Worm (Caenorhabditis elegans) whole organism, young adult: ENCODE measurements around the gene sto-6.

Source experiments
- B0261.1 ChIP-seq: sonication (generic microtip); optimal IDR thresholded peaks from 2 replicates; lab custom pipeline; 2016; ENCODE audit warnings: mild to moderate bottlenecking, missing genetic modification characterization, moderate library complexity, missing compliant biosample characterization
- C06A6.2 ChIP-seq: fragments of 200-800 bp; sonication (Bioruptor generic); conservative IDR thresholded peaks from 2 replicates; pipeline ENCODE4 v1.3.6; 2022; ENCODE audit warnings: missing genetic modification characterization, missing compliant biosample characterization
- F10E7.11 ChIP-seq: sonication (generic microtip); optimal IDR thresholded peaks from 2 replicates; lab custom pipeline; 2017; ENCODE audit warnings: mild to moderate bottlenecking, missing genetic modification characterization, moderate library complexity, missing compliant biosample characterization
- F22D6.2 ChIP-seq: sonication (generic microtip); optimal IDR thresholded peaks from 2 replicates; lab custom pipeline; 2016; ENCODE audit warnings: mild to moderate bottlenecking, missing genetic modification characterization, missing compliant biosample characterization
- F23B12.7 ChIP-seq: sonication (generic microtip); optimal IDR thresholded peaks from 2 replicates; lab custom pipeline; 2017; ENCODE audit warnings: missing genetic modification characterization, mild to moderate bottlenecking, missing compliant biosample characterization, antibody characterized with exemption, moderate library complexity; ENCODE audit not compliant: insufficient read depth
- F55B11.4 ChIP-seq: sonication (generic microtip); optimal IDR thresholded peaks from 2 replicates; lab custom pipeline; 2016; ENCODE audit warnings: missing compliant biosample characterization, missing genetic modification characterization, borderline replicate concordance; ENCODE audit not compliant: insufficient read depth
- K12H6.12 ChIP-seq: fragments of 200-800 bp; sonication (Bioruptor generic); optimal IDR thresholded peaks from 2 replicates; lab custom pipeline; 2018; ENCODE audit warnings: mild to moderate bottlenecking, missing genetic modification characterization, missing compliant biosample characterization
- T26A5.8 ChIP-seq: sonication (generic microtip); optimal IDR thresholded peaks from 2 replicates; lab custom pipeline; 2016; ENCODE audit warnings: missing genetic modification characterization, missing compliant biosample characterization
- Y53F4B.3 ChIP-seq: fragments of 200-800 bp; sonication (Bioruptor generic); IDR thresholded peaks from 2 replicates; pipeline ENCODE4 v1.3.6; 2022; ENCODE audit warnings: missing genetic modification reagents, missing genetic modification characterization, missing compliant biosample characterization
- Y95B8A.8 ChIP-seq: fragments of 200-800 bp; sonication (Bioruptor generic); IDR thresholded peaks from 2 replicates; pipeline ENCODE4 v1.3.6; 2022; ENCODE audit warnings: missing genetic modification reagents, missing genetic modification characterization, missing compliant biosample characterization
- ZK185.1 ChIP-seq: sonication (generic microtip); optimal IDR thresholded peaks from 2 replicates; lab custom pipeline; 2016; ENCODE audit warnings: mild to moderate bottlenecking, missing genetic modification characterization, missing compliant biosample characterization; ENCODE audit not compliant: poor library complexity, severe bottlenecking
- aptf-3 ChIP-seq: fragments of 200-800 bp; sonication (Bioruptor generic); IDR thresholded peaks from 2 replicates; pipeline ENCODE4 v1.3.6; 2022; ENCODE audit warnings: missing genetic modification characterization, missing compliant biosample characterization
- attf-5 ChIP-seq: fragments of 200-800 bp; sonication (Bioruptor generic); optimal IDR thresholded peaks from 2 replicates; lab custom pipeline; 2018; ENCODE audit warnings: mild to moderate bottlenecking, missing genetic modification characterization, missing compliant biosample characterization
- cebp-1 ChIP-seq, 2 experiments: fragments of 200-800 bp in 1 of 2; sonication (Bioruptor generic) in 1 of 2; sonication (generic microtip) in 1 of 2; IDR thresholded peaks in 1 of 2; optimal IDR thresholded peaks in 1 of 2; 2 replicates each; pipeline versions ENCODE4 v1.3.6 to Lab custom; 2017 to 2022; ENCODE audit warnings: missing compliant biosample characterization in 2 of 2, missing genetic modification characterization in 2 of 2, mild to moderate bottlenecking in 1 of 2, missing genetic modification reagents in 1 of 2, moderate library complexity in 1 of 2
- cebp-2 ChIP-seq: fragments of 200-800 bp; sonication (Bioruptor generic); IDR thresholded peaks from 2 replicates; pipeline ENCODE4 v1.3.6; 2022; ENCODE audit warnings: missing genetic modification characterization, missing compliant biosample characterization
- ceh-27 ChIP-seq: fragments of 200-800 bp; sonication (Bioruptor generic); optimal IDR thresholded peaks from 2 replicates; lab custom pipeline; 2018; ENCODE audit warnings: mild to moderate bottlenecking, missing genetic modification characterization, moderate library complexity, missing compliant biosample characterization
- ceh-79 ChIP-seq: sonication (generic microtip); optimal IDR thresholded peaks from 2 replicates; lab custom pipeline; 2017; ENCODE audit warnings: mild to moderate bottlenecking, missing genetic modification characterization, missing compliant biosample characterization
- dox-1 ChIP-seq: fragments of 200-800 bp; sonication (Bioruptor generic); IDR thresholded peaks from 2 replicates; pipeline ENCODE4 v1.3.6; 2022; ENCODE audit warnings: missing genetic modification reagents, missing genetic modification characterization, missing compliant biosample characterization
- egl-18 ChIP-seq: fragments of 200-800 bp; sonication (Bioruptor generic); IDR thresholded peaks from 2 replicates; pipeline ENCODE4 v1.3.6; 2022; ENCODE audit warnings: missing genetic modification reagents, missing genetic modification characterization, missing compliant biosample characterization
- ets-4 ChIP-seq: fragments of 200-800 bp; sonication (Bioruptor generic); optimal IDR thresholded peaks from 2 replicates; lab custom pipeline; 2018; ENCODE audit warnings: mild to moderate bottlenecking, missing genetic modification characterization, missing compliant biosample characterization
- gei-17 ChIP-seq: fragments of 200-800 bp; sonication (Bioruptor generic); optimal IDR thresholded peaks from 2 replicates; lab custom pipeline; 2018; ENCODE audit warnings: mild to moderate bottlenecking, missing genetic modification characterization, missing compliant biosample characterization
- hmg-1.2 ChIP-seq: fragments of 200-800 bp; sonication (Bioruptor generic); IDR thresholded peaks from 2 replicates; pipeline ENCODE4 v1.3.6; 2022; ENCODE audit warnings: missing genetic modification reagents, missing genetic modification characterization, missing compliant biosample characterization
- hmg-20 ChIP-seq: fragments of 200-800 bp; sonication (Bioruptor generic); IDR thresholded peaks from 2 replicates; pipeline ENCODE4 v1.3.6; 2022; ENCODE audit warnings: missing genetic modification reagents, missing genetic modification characterization, missing compliant biosample characterization
- let-607 ChIP-seq, 2 experiments: fragments of 200-800 bp in 1 of 2; sonication (Bioruptor generic) in 1 of 2; sonication (generic microtip) in 1 of 2; optimal IDR thresholded peaks; 2 replicates each; lab custom pipeline; 2016 to 2018; ENCODE audit warnings: mild to moderate bottlenecking in 2 of 2, missing compliant biosample characterization in 2 of 2, missing genetic modification characterization in 2 of 2, moderate library complexity in 2 of 2, missing genotype in 1 of 2
- lin-26 ChIP-seq: fragments of 200-800 bp; sonication (Bioruptor generic); IDR thresholded peaks from 2 replicates; pipeline ENCODE4 v1.3.6; 2022; ENCODE audit warnings: missing genetic modification reagents, missing genetic modification characterization, missing compliant biosample characterization
- lin-40 ChIP-seq: sonication (generic microtip); optimal IDR thresholded peaks from 2 replicates; lab custom pipeline; 2016; ENCODE audit warnings: missing genetic modification characterization, mild to moderate bottlenecking, missing compliant biosample characterization, missing genotype, missing genetic modification reagents
- lin-54 ChIP-seq: fragments of 200-800 bp; sonication (Bioruptor generic); optimal IDR thresholded peaks from 2 replicates; lab custom pipeline; 2018; ENCODE audit warnings: mild to moderate bottlenecking, missing genetic modification characterization, missing compliant biosample characterization
- lir-1 ChIP-seq: fragments of 200-800 bp; sonication (Bioruptor generic); conservative IDR thresholded peaks from 2 replicates; pipeline ENCODE4 v1.3.6; 2022; ENCODE audit warnings: missing genetic modification reagents, missing genetic modification characterization, missing compliant biosample characterization
- madf-3 ChIP-seq: fragments of 200-800 bp; sonication (Bioruptor generic); IDR thresholded peaks from 2 replicates; pipeline ENCODE4 v1.3.6; 2022; ENCODE audit warnings: missing genetic modification reagents, missing genetic modification characterization, missing compliant biosample characterization
- mcd-1 ChIP-seq: fragments of 200-800 bp; sonication (Bioruptor generic); IDR thresholded peaks from 2 replicates; pipeline ENCODE4 v1.3.6; 2022; ENCODE audit warnings: missing genetic modification reagents, missing genetic modification characterization, missing compliant biosample characterization
- mxl-1 ChIP-seq: sonication (generic microtip); optimal IDR thresholded peaks from 2 replicates; lab custom pipeline; 2016; ENCODE audit warnings: missing genetic modification characterization, missing compliant biosample characterization
- nfya-2 ChIP-seq: fragments of 200-800 bp; sonication (Bioruptor generic); IDR thresholded peaks from 2 replicates; pipeline ENCODE4 v1.3.6; 2022; ENCODE audit warnings: missing genetic modification reagents, missing genetic modification characterization, missing compliant biosample characterization
- nhr-120 ChIP-seq: fragments of 200-800 bp; sonication (Bioruptor generic); IDR thresholded peaks from 2 replicates; pipeline ENCODE4 v1.3.6; 2022; ENCODE audit warnings: missing genetic modification characterization, missing compliant biosample characterization
- nhr-80 ChIP-seq: sonication (generic microtip); optimal IDR thresholded peaks from 2 replicates; lab custom pipeline; 2016; ENCODE audit warnings: missing genetic modification characterization, missing compliant biosample characterization
- sdz-38 ChIP-seq: sonication (generic microtip); optimal IDR thresholded peaks from 2 replicates; lab custom pipeline; 2016; ENCODE audit warnings: missing genotype, missing genetic modification characterization, missing compliant biosample characterization
- snpc-1.1 ChIP-seq: sonication (generic microtip); optimal IDR thresholded peaks from 2 replicates; lab custom pipeline; 2017; ENCODE audit warnings: missing genetic modification characterization, mild to moderate bottlenecking, missing compliant biosample characterization, antibody characterized with exemption, moderate library complexity, missing genotype, missing genetic modification reagents; ENCODE audit not compliant: insufficient read depth
- snpc-4 ChIP-seq, 5 experiments: fragments of 150-350 bp in 1 of 5; sonication (generic microtip) in 4 of 5; optimal IDR thresholded peaks; 2 replicates each; lab custom pipeline; 2014 to 2018; ENCODE audit warnings: missing genetic modification characterization in 5 of 5, missing biosample characterization in 3 of 5, antibody characterized with exemption in 2 of 5, mild to moderate bottlenecking in 2 of 5, missing compliant biosample characterization in 2 of 5, missing genotype in 2 of 5, moderate library complexity in 2 of 5, missing genetic modification reagents in 1 of 5
- tlf-1 ChIP-seq: fragments of 200-800 bp; sonication (Bioruptor generic); optimal IDR thresholded peaks from 2 replicates; lab custom pipeline; 2018; ENCODE audit warnings: mild to moderate bottlenecking, missing genetic modification characterization, missing compliant biosample characterization
- unc-62 ChIP-seq: fragments of 150-350 bp; optimal IDR thresholded peaks from 2 replicates; lab custom pipeline; 2014; ENCODE audit warnings: missing biosample characterization, missing genetic modification reagents, missing genetic modification characterization
- xnd-1 ChIP-seq: sonication (generic microtip); optimal IDR thresholded peaks from 2 replicates; lab custom pipeline; 2016; ENCODE audit warnings: missing genotype, missing genetic modification reagents, missing genetic modification characterization, missing compliant biosample characterization
- ztf-18 ChIP-seq: sonication (generic microtip); optimal IDR thresholded peaks from 2 replicates; lab custom pipeline; 2016; ENCODE audit warnings: missing genotype, mild to moderate bottlenecking, missing genetic modification characterization, missing compliant biosample characterization
- ztf-22 ChIP-seq: fragments of 200-800 bp; sonication (Bioruptor generic); optimal IDR thresholded peaks from 2 replicates; lab custom pipeline; 2018; ENCODE audit warnings: mild to moderate bottlenecking, missing genetic modification characterization, moderate library complexity, missing compliant biosample characterization

Gene sto-6

DNA sequence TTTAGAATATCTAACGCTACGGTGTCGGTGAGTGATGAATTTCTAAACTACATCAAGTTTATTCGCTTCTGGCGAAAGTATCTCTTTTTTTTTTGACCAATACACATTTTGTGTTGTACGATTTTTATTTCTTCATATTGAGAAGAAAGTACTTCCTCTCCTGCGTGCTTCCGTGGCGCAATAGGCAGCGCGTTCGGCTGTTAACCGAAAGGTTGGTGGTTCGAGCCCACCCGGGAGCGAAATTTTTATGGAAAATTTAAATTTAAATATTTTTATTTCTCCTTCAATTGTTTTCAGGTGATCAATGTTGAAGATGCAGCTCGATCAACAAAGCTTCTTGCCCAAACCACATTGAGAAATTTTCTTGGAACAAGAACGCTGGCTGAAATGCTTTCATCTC lies 13.3 kb downstream of the sto-6 start (continued):
- TF ChIP-seq cebp-2 (GFP tag; lab: Robert Waterston, UW) (0 out of 2 replicates have a peak, but pooled peaks have one; percentile 70), egl-18 (GFP tag; lab: Robert Waterston, UW) (no peak), unc-62 (GFP tag; lab: Kevin White, UChicago) (no peak), nhr-120 (GFP tag; lab: Robert Waterston, UW) (no peak), hmg-20 (GFP tag; lab: Robert Waterston, UW) (0 out of 2 replicates have a peak, but pooled peaks have one; percentile 5), F55B11.4 (tag; lab: Kevin White, UChicago) (no peak), tlf-1 (GFP tag; lab: Kevin White, UChicago) (no peak), mxl-1 (tag; lab: Kevin White, UChicago) (peak; percentile 71), B0261.1 (tag; lab: Kevin White, UChicago) (peak; percentile 72), ztf-22 (GFP tag; lab: Kevin White, UChicago) (no peak), cebp-1 (GFP tag; IDR thresholded peaks at IDR 0.05; lab: Robert Waterston, UW) (no peak), cebp-1 (tag; optimal IDR thresholded peaks at IDR 0.05; lab: Kevin White, UChicago) (peak; percentile 56), madf-3 (GFP tag; lab: Robert Waterston, UW) (no peak), T26A5.8 (tag; lab: Kevin White, UChicago) (no peak)

DNA sequence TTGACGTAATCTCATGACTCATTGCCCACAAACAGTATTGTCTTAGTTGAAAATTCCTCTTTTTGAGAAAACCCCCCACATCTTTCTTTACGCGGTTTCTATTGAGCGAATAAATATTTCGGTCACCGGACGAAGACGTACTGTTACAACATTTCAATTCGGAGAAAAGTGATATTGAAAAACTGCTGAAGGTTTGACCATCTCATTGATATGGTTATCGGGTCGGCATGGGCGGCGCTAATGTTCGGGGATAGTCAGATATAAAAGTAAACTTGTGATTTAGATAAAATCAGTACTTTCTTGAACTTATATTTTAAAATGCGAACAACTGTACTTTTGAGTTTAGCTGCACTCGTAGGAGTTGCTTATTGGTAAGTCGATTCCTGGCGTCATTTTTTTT lies 15.0 kb downstream of the sto-6 start, which contains the start of gene T04F8.8:
TSS of gene T04F8.8 (plus strand) at position 301 of the 400 bp plus-strand sequence.
- no peak for TF ChIP-seq Y95B8A.8 (GFP tag; lab: Robert Waterston, UW)
- no peak for TF ChIP-seq lin-54 (GFP tag; lab: Kevin White, UChicago)
- no peak for TF ChIP-seq C06A6.2
- no peak for TF ChIP-seq nfya-2 (GFP tag; lab: Robert Waterston, UW)
- no peak for TF ChIP-seq sdz-38 (tag; lab: Kevin White, UChicago)
- no peak for TF ChIP-seq F22D6.2 (tag; lab: Kevin White, UChicago)
- no peak for TF ChIP-seq gei-17 (GFP tag; lab: Kevin White, UChicago)
- TF ChIP-seq snpc-1.1 (tag; lab: Kevin White, UChicago): no peak
- no peak for TF ChIP-seq ceh-79 (tag; lab: Kevin White, UChicago)
- no peak for TF ChIP-seq K12H6.12

DNA sequence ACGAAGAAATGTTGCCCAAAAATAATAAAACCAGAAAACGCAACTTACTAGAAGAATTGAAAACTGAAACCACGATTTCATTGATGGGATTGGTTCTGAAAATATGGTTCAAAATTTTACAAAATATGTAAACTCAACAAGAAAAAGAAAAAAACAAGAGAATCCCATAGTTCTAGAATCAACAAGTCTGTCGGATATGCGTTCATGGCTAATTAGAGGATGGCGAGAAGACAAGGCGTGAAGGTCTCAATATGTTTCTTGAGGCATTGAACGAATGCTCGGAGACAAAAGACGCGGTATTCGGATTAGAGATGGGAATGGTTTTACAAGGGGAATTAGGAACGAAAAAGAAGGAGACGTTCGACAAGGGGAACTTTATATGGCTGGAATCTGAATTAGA lies 18.5 kb downstream of the sto-6 start, which contains the start of gene cutl-11:
TSS of gene cutl-11 (minus strand) at position 101 of the 400 bp plus-strand sequence.
- no peak for TF ChIP-seq xnd-1 (tag; lab: Kevin White, UChicago)
- TF ChIP-seq F22D6.2 (tag; lab: Kevin White, UChicago): no peak
- no peak for TF ChIP-seq nhr-80 (tag; lab: Kevin White, UChicago)
- TF ChIP-seq aptf-3: no peak
- no peak for TF ChIP-seq ztf-18 (tag; lab: Kevin White, UChicago)
- no peak for TF ChIP-seq F10E7.11 (tag; lab: Kevin White, UChicago)

DNA sequence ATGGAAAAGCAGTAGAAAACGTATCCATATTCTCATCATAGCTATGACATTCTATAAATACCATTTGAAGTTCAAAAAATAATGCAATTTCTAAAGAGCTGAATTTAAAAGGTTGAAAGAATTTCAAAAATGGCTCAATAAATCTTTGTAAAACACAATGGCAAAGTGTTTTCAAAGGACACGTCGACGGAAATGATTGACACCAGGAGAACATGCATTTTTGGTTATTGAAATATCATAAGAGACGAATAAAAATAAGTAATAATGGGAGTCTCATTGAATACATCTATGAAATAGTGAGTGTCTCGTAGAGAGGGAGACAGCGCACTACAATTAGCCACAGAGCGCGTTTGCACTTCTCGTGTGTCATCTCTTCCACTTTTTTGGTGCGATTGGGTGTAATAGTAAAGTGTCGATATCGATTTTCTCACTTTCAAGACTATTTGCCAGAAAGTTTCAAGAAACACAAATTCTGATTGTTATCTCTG lies 24.4 kb downstream of the sto-6 start, which contains the start of gene T04F8.2:
TSS of gene T04F8.2 (minus strand) at position 51 of the 488 bp plus-strand sequence.
- TF ChIP-seq attf-5 (GFP tag; lab: Kevin White, UChicago) (peak; percentile 52), lin-40 (tag; lab: Kevin White, UChicago) (peak; percentile 67), hmg-1.2 (GFP tag; lab: Robert Waterston, UW) (peak; percentile 40; the same call in 1 of the 2 replicates), Y53F4B.3 (no peak), F23B12.7 (peak; percentile 53), dox-1 (GFP tag; lab: Robert Waterston, UW) (peak; percentile 52; the same call in 1 of the 2 replicates), ets-4 (GFP tag; lab: Kevin White, UChicago) (no peak), ZK185.1 (tag; lab: Kevin White, UChicago) (peak; percentile 64), nhr-80 (tag; lab: Kevin White, UChicago) (peak; percentile 91), let-607 (tag; optimal IDR thresholded peaks at IDR 0.05; lab: Kevin White, UChicago) (peak; percentile 94), mcd-1 (peak; percentile 92), lir-1 (GFP tag; lab: Robert Waterston, UW) (no peak), snpc-4 (GFP tag; optimal IDR thresholded peaks at IDR 0.05; lab: Kevin White, UChicago) (no peak), snpc-4 (tag; optimal IDR thresholded peaks at IDR 0.05; lab: Kevin White, UChicago) (peak in 1 of 4 experiments; percentile 32), lin-26 (GFP tag; lab: Robert Waterston, UW) (peak; percentile 37; the same call in 1 of the 2 replicates), ceh-27 (peak; percentile 39)
